ENCODE assay signal across 2 fruit fly cellular contexts in the genomic region with DNA sequence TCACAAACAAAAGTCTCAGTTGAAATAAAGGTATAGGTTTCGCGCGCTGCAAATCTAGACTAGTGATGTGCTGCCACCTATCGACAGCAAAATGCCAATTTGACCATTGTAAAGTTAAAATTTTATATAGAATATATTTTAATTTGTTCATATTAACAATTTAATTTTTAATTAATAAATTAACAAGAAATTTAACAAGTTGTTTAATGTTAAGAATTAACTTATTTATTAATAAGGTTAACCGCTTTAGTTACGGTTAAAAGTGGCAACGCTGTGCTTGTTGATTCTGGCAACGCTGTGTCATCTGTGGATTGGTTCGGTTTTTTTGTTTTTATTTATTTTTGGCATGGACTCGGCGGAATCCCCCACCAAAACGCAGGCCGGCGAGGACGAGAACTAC.
TF ChIP-seq lines count a peak whose summit lies in the region.

A gene (plus strand): TSS at position 279 of the 400 bp plus-strand sequence.

TF ChIP-seq in whole organism, embryonic, 481 proteins besides CTCF, POLR2A, EP300 and RAD21 (continued from another document and continues in another):
- TF ChIP-seq CG12236 (GFP tag; optimal IDR thresholded peaks at IDR 0.05; lab: Kevin White, UChicago) = no peak
- no peak for TF ChIP-seq cad (GFP tag; optimal IDR thresholded peaks at IDR 0.05; lab: Kevin White, UChicago)
- no peak for TF ChIP-seq CG10366 (GFP tag; IDR thresholded peaks at IDR 0.05; lab: Robert Waterston, UW)
- peak; percentile 46 for TF ChIP-seq Med (GFP tag; lab: Kevin White, UChicago)
- TF ChIP-seq Fer2 (tag; optimal IDR thresholded peaks at IDR 0.05; lab: Kevin White, UChicago) = peak; percentile 54
- no peak; the same call in 1 of the 2 replicates for TF ChIP-seq esg (GFP tag; conservative IDR thresholded peaks at IDR 0.05; lab: Robert Waterston, UW)
- TF ChIP-seq CG12219 (GFP tag; optimal IDR thresholded peaks at IDR 0.05; lab: Kevin White, UChicago) = no peak
- TF ChIP-seq ab (GFP tag; optimal IDR thresholded peaks at IDR 0.05; lab: Kevin White, UChicago) = no peak
- TF ChIP-seq bab2 (GFP tag; optimal IDR thresholded peaks at IDR 0.05; lab: Kevin White, UChicago) = no peak
- no peak for TF ChIP-seq ftz-f1 (GFP tag; optimal IDR thresholded peaks at IDR 0.05; lab: Kevin White, UChicago)
- no peak for TF ChIP-seq Asciz (GFP tag; optimal IDR thresholded peaks at IDR 0.05; lab: Kevin White, UChicago)
- TF ChIP-seq Hmr (GFP tag; optimal IDR thresholded peaks at IDR 0.05; lab: Kevin White, UChicago) = no peak
- no peak for TF ChIP-seq Rx (GFP tag; IDR thresholded peaks at IDR 0.05; lab: Robert Waterston, UW)
- no peak for TF ChIP-seq tio (GFP tag; optimal IDR thresholded peaks at IDR 0.05; lab: Kevin White, UChicago)
- TF ChIP-seq Atf6 (GFP tag; IDR thresholded peaks at IDR 0.05; lab: Robert Waterston, UW) = no peak
- TF ChIP-seq mld (GFP tag; IDR thresholded peaks at IDR 0.05; lab: Robert Waterston, UW; ENCODE audit: partially characterized antibody) = no peak
- no peak for TF ChIP-seq CG8359 (GFP tag; optimal IDR thresholded peaks at IDR 0.05; lab: Kevin White, UChicago; ENCODE audit: borderline replicate concordance)
- TF ChIP-seq lilli (GFP tag; optimal IDR thresholded peaks at IDR 0.05; lab: Kevin White, UChicago) = peak; percentile 36
- TF ChIP-seq Adf1 (GFP tag; IDR thresholded peaks at IDR 0.05; lab: Robert Waterston, UW) = 0 out of 2 replicates have a peak, but pooled peaks have one; percentile 20
- no peak for TF ChIP-seq tx (GFP tag; optimal IDR thresholded peaks at IDR 0.05; lab: Kevin White, UChicago)
- no peak for TF ChIP-seq ranshi (GFP tag; IDR thresholded peaks at IDR 0.05; lab: Robert Waterston, UW)
- peak; percentile 14 for TF ChIP-seq twi (tag; optimal IDR thresholded peaks at IDR 0.05; lab: Kevin White, UChicago)
- no peak for TF ChIP-seq dimm (GFP tag; IDR thresholded peaks at IDR 0.05; lab: Robert Waterston, UW)
- peak; percentile 60 for TF ChIP-seq CG15696 (tag; optimal IDR thresholded peaks at IDR 0.05; lab: Kevin White, UChicago)
- no peak for TF ChIP-seq Side (GFP tag; optimal IDR thresholded peaks at IDR 0.05; lab: Kevin White, UChicago)
- peak; percentile 66; the same call in 2 of the 3 replicates for TF ChIP-seq Doc3 (GFP tag; IDR thresholded peaks at IDR 0.05; lab: Robert Waterston, UW; ENCODE audit: partially characterized antibody)
- no peak for TF ChIP-seq CG5245 (GFP tag; optimal IDR thresholded peaks at IDR 0.05; lab: Kevin White, UChicago)
- TF ChIP-seq CG13424 (tag; optimal IDR thresholded peaks at IDR 0.05; lab: Kevin White, UChicago) = peak; percentile 70
- no peak for TF ChIP-seq Antp (GFP tag; optimal IDR thresholded peaks at IDR 0.05; lab: Kevin White, UChicago)
- no peak for TF ChIP-seq Nf-YB (GFP tag; optimal IDR thresholded peaks at IDR 0.05; lab: Kevin White, UChicago)
- TF ChIP-seq bcd (GFP tag; optimal IDR thresholded peaks at IDR 0.05; lab: Kevin White, UChicago) = peak; percentile 23
- no peak for TF ChIP-seq CG43689 (GFP tag; IDR thresholded peaks at IDR 0.05; lab: Robert Waterston, UW)
- no peak for TF ChIP-seq sima (GFP tag; optimal IDR thresholded peaks at IDR 0.05; lab: Kevin White, UChicago)
- no peak for TF ChIP-seq Tbp (GFP tag; optimal IDR thresholded peaks at IDR 0.05; lab: Kevin White, UChicago)
- TF ChIP-seq Abd-B (GFP tag; optimal IDR thresholded peaks at IDR 0.05; lab: Kevin White, UChicago) = no peak
- TF ChIP-seq Trl (optimal IDR thresholded peaks at IDR 0.05; lab: Kevin White, UChicago) = no peak
- TF ChIP-seq Trl (GFP tag; optimal IDR thresholded peaks at IDR 0.05; lab: Kevin White, UChicago) = no peak
- peak; percentile 44 for TF ChIP-seq ind (GFP tag; optimal IDR thresholded peaks at IDR 0.05; lab: Kevin White, UChicago)
- peak in 1 of 3 experiments; percentile 11 for TF ChIP-seq lola (GFP tag; optimal IDR thresholded peaks at IDR 0.05; lab: Kevin White, UChicago)
- no peak for TF ChIP-seq Hr51 (GFP tag; optimal IDR thresholded peaks at IDR 0.05; lab: Kevin White, UChicago)
- TF ChIP-seq CG17359 (tag; optimal IDR thresholded peaks at IDR 0.05; lab: Kevin White, UChicago) = peak; percentile 23
- TF ChIP-seq CkIIα-i1 (GFP tag; IDR thresholded peaks at IDR 0.05; lab: Robert Waterston, UW) = no peak
- no peak for TF ChIP-seq Hand (GFP tag; optimal IDR thresholded peaks at IDR 0.05; lab: Kevin White, UChicago)
- no peak for TF ChIP-seq Bteb2 (GFP tag; optimal IDR thresholded peaks at IDR 0.05; lab: Kevin White, UChicago)
- no peak for TF ChIP-seq oc (tag; optimal IDR thresholded peaks at IDR 0.05; lab: Kevin White, UChicago)
- TF ChIP-seq CG5180 (GFP tag; optimal IDR thresholded peaks at IDR 0.05; lab: Kevin White, UChicago) = no peak
- no peak for TF ChIP-seq CG9876 (GFP tag; optimal IDR thresholded peaks at IDR 0.05; lab: Kevin White, UChicago)
- TF ChIP-seq Bgb (GFP tag; IDR thresholded peaks at IDR 0.05; lab: Robert Waterston, UW; ENCODE audit: partially characterized antibody) = peak; percentile 43; the same call in 1 of the 2 replicates
- peak; percentile 23; the same call in 1 of the 2 replicates for TF ChIP-seq E2f1 (GFP tag; IDR thresholded peaks at IDR 0.05; lab: Robert Waterston, UW)
- TF ChIP-seq ATbp (GFP tag; optimal IDR thresholded peaks at IDR 0.05; lab: Kevin White, UChicago) = no peak
- no peak for TF ChIP-seq CG10462 (GFP tag; optimal IDR thresholded peaks at IDR 0.05; lab: Kevin White, UChicago)
- no peak for TF ChIP-seq zf30C (GFP tag; optimal IDR thresholded peaks at IDR 0.05; lab: Kevin White, UChicago)
- TF ChIP-seq cas (GFP tag; IDR thresholded peaks at IDR 0.05; lab: Robert Waterston, UW) = no peak
- no peak for TF ChIP-seq CG11398 (GFP tag; optimal IDR thresholded peaks at IDR 0.05; lab: Kevin White, UChicago)
- no peak for TF ChIP-seq pho (GFP tag; optimal IDR thresholded peaks at IDR 0.05; lab: Kevin White, UChicago)
- TF ChIP-seq Ssrp (tag; optimal IDR thresholded peaks at IDR 0.05; lab: Kevin White, UChicago) = peak; percentile 34
- TF ChIP-seq Fer3 (tag; optimal IDR thresholded peaks at IDR 0.05; lab: Kevin White, UChicago) = peak; percentile 9
- TF ChIP-seq Max (GFP tag; optimal IDR thresholded peaks at IDR 0.05; lab: Kevin White, UChicago) = no peak
- TF ChIP-seq CG6813 (GFP tag; optimal IDR thresholded peaks at IDR 0.05; lab: Kevin White, UChicago) = no peak
- no peak for TF ChIP-seq Atf3 (GFP tag; optimal IDR thresholded peaks at IDR 0.05; lab: Kevin White, UChicago)
- no peak for TF ChIP-seq CG9215 (GFP tag; IDR thresholded peaks at IDR 0.05; lab: Robert Waterston, UW)
- no peak for TF ChIP-seq CG32767 (GFP tag; IDR thresholded peaks at IDR 0.05; lab: Robert Waterston, UW)
- TF ChIP-seq Dip2 (GFP tag; IDR thresholded peaks at IDR 0.05; lab: Robert Waterston, UW) = no peak
- TF ChIP-seq her (GFP tag; optimal IDR thresholded peaks at IDR 0.05; lab: Kevin White, UChicago) = no peak
- TF ChIP-seq CG3407 (GFP tag; optimal IDR thresholded peaks at IDR 0.05; lab: Kevin White, UChicago) = no peak

TF ChIP-seq in whole organism, prepupa, 60 proteins besides CTCF, POLR2A, EP300 and RAD21 (continued from another document):
- TF ChIP-seq esn (GFP tag; optimal IDR thresholded peaks at IDR 0.05; lab: Kevin White, UChicago) (peak; percentile 25), fd85E (GFP tag; optimal IDR thresholded peaks at IDR 0.05; lab: Kevin White, UChicago) (no peak)
